Worm (Caenorhabditis elegans): ENCODE data around the gene nphp-4.

nphp-4 gene

DNA sequence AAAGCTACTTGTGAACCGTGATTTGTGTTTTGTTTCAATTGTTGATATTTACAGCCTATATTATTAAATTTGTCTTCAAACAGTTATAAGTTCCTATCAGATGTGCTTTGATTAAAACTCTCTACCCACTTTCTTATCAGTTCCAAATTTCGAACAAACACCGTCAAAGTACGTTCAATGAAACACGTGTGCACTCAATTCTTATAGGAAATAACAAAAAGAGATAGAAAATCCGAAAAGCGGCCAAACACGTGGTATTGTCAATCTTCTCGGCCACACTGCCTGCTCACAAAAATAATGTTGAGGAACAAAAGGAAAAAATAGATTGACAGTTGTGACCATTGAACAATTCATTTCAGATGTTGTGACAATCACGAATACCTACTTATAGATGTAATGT, 42.4 kb upstream of the nphp-4 start:
- TF ChIP-seq mls-2 (tag; optimal IDR thresholded peaks at IDR 0.05) (no peak), lsy-2 (tag; optimal IDR thresholded peaks at IDR 0.05) (no peak), sem-2 (GFP tag; optimal IDR thresholded peaks at IDR 0.05) (no peak), mab-5 (tag; optimal IDR thresholded peaks at IDR 0.05) (no peak), ceh-43 (GFP tag; optimal IDR thresholded peaks at IDR 0.05) (no peak), nhr-28 (tag; optimal IDR thresholded peaks at IDR 0.05) (no peak), elt-1 (tag; optimal IDR thresholded peaks at IDR 0.05; ENCODE audit: borderline replicate concordance, insufficient read depth) (no peak), tbx-8 (GFP tag; optimal IDR thresholded peaks at IDR 0.05) (no peak), ztf-11 (tag; optimal IDR thresholded peaks at IDR 0.05) (no peak), zip-8 (tag; optimal IDR thresholded peaks at IDR 0.05) (no peak), mep-1 (tag; optimal IDR thresholded peaks at IDR 0.05) (no peak), unc-120 (tag; optimal IDR thresholded peaks at IDR 0.05; ENCODE audit: poor library complexity, severe bottlenecking) (no peak), ces-1 (GFP tag; optimal IDR thresholded peaks at IDR 0.05) (no peak), pha-4 (tag; optimal IDR thresholded peaks at IDR 0.05) (no peak), nhr-237 (tag; optimal IDR thresholded peaks at IDR 0.05) (no peak), nhr-76 (tag; optimal IDR thresholded peaks at IDR 0.05) (no peak), unc-62 (GFP tag; optimal IDR thresholded peaks at IDR 0.05) (no peak), sptf-1 (tag; optimal IDR thresholded peaks at IDR 0.05) (no peak), elt-3 (tag; optimal IDR thresholded peaks at IDR 0.05) (no peak), M03D4.4 (tag; optimal IDR thresholded peaks at IDR 0.05) (no peak)

DNA sequence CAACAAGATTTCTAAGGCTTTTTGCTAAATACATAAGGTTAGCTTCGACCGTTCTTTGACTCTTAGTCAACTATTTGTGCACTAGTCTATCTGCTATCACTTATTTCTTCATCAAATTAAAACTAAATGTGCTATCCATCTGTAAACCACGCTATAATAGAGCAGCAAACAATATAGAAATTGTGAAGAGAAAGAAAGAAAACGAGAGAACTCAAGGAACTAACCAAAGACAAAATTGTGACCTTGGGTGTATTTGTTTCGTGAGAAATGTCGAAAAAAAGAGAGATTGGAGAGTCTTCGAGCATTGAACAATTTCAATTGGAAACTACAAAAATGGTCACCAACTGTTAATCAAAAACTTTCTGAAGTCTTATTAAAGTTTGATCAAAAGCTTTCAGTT, 41.6 kb upstream of the nphp-4 start:
- TF ChIP-seq ham-2 (GFP tag; optimal IDR thresholded peaks at IDR 0.05) (no peak), blmp-1 (tag; optimal IDR thresholded peaks at IDR 0.05) (no peak), nhr-28 (tag; optimal IDR thresholded peaks at IDR 0.05) (no peak), elt-3 (tag; optimal IDR thresholded peaks at IDR 0.05) (no peak), ceh-43 (GFP tag; optimal IDR thresholded peaks at IDR 0.05) (no peak), mab-5 (tag; optimal IDR thresholded peaks at IDR 0.05) (no peak), flh-1 (GFP tag; optimal IDR thresholded peaks at IDR 0.05) (no peak), mep-1 (tag; optimal IDR thresholded peaks at IDR 0.05) (no peak), hlh-1 (tag; optimal IDR thresholded peaks at IDR 0.05) (no peak), mls-2 (tag; optimal IDR thresholded peaks at IDR 0.05) (no peak), nhr-237 (tag; optimal IDR thresholded peaks at IDR 0.05) (no peak), nhr-2 (tag; optimal IDR thresholded peaks at IDR 0.05) (no peak), snpc-4 (tag; optimal IDR thresholded peaks at IDR 0.05) (no peak), ces-1 (GFP tag; optimal IDR thresholded peaks at IDR 0.05) (no peak)

DNA sequence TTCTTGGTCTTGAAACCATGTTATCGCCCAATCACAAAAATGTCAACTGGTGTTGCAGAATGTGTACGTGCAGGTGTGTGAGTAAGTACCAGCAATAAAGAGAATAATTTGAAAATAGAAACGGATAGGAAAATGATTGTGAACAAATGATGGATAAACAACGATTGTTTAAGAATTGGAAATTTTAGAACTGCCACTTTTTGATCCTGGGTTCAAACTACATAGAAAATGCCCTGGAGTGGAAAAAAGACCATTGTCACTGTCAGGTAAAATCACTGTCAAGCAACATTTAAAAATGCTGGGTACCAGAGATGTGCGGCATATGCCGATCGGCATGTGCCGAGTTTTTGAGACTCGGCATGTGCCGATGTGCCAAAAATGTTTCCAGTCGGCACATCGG, 39.7 kb upstream of the nphp-4 start:
- no peak for TF ChIP-seq ceh-39 (tag; optimal IDR thresholded peaks at IDR 0.05)
- no peak for TF ChIP-seq blmp-1 (tag; optimal IDR thresholded peaks at IDR 0.05)

DNA sequence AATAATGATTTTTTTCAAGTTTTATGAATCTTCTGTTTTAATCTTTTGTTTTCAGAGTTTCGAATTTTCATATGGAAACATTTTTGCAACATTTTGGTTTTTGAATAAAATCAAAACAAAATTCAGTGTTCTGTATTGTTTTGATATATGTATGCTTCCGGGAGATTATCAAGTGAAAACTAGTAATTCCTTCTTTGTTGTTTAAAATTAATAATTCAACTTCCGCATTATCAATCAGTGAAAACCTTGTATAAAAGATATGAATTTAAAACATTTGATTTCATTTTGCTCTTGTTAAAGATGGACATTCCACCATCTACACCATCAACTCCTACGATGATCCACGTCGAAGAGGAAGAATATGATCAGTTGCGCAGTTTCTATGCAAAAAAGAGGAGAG, 36.2 kb upstream of the nphp-4 start, which contains the start of gene sulp-5:
sulp-5 (plus strand) TSS at position 301 of the 400 bp plus-strand sequence.
- TF ChIP-seq nhr-12 (tag; optimal IDR thresholded peaks at IDR 0.05): no peak
- no peak for TF ChIP-seq drap-1 (GFP tag; optimal IDR thresholded peaks at IDR 0.05)
- no peak for TF ChIP-seq ceh-39 (tag; optimal IDR thresholded peaks at IDR 0.05)
- TF ChIP-seq unc-39 (tag; optimal IDR thresholded peaks at IDR 0.05): no peak
- no peak for TF ChIP-seq ztf-11 (tag; optimal IDR thresholded peaks at IDR 0.05)
- no peak for TF ChIP-seq unc-120 (tag; optimal IDR thresholded peaks at IDR 0.05; ENCODE audit: poor library complexity, severe bottlenecking)
- no peak for TF ChIP-seq mab-5 (tag; optimal IDR thresholded peaks at IDR 0.05)
- no peak for TF ChIP-seq pha-4 (tag; optimal IDR thresholded peaks at IDR 0.05)
- no peak for TF ChIP-seq zip-8 (tag; optimal IDR thresholded peaks at IDR 0.05)
- TF ChIP-seq ham-2 (GFP tag; optimal IDR thresholded peaks at IDR 0.05): no peak
- TF ChIP-seq elt-3 (tag; optimal IDR thresholded peaks at IDR 0.05): no peak
- TF ChIP-seq bed-3 (GFP tag; optimal IDR thresholded peaks at IDR 0.05): no peak
- no peak for TF ChIP-seq cnd-1 (tag; optimal IDR thresholded peaks at IDR 0.05)
- no peak for TF ChIP-seq ceh-83 (GFP tag; optimal IDR thresholded peaks at IDR 0.05)

DNA sequence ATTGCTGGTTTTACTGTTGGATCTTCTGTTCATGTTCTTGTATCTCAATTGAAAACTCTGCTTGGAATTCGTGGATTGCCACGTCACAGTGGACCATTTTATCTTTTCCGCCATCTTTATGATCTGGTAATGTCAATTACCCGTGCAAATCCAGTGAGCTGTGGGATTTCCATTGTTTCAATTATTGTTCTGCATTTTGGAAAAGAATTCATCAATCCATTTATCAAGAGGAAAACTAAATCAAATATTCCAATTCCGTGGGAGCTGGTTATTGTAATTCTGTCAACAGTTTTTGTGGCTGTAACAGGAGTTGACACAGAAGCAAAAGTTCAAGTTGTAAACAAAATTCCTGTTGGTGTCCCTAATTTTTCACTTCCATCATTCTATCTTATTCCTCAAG, 33.1 kb upstream of the nphp-4 start:
- TF ChIP-seq ceh-43 (GFP tag; optimal IDR thresholded peaks at IDR 0.05) (no peak), nhr-12 (tag; optimal IDR thresholded peaks at IDR 0.05) (no peak), ceh-83 (GFP tag; optimal IDR thresholded peaks at IDR 0.05) (no peak), cnd-1 (tag; optimal IDR thresholded peaks at IDR 0.05) (no peak), mep-1 (tag; optimal IDR thresholded peaks at IDR 0.05) (no peak), nhr-76 (tag; optimal IDR thresholded peaks at IDR 0.05) (no peak), ztf-11 (tag; optimal IDR thresholded peaks at IDR 0.05) (no peak), elt-3 (tag; optimal IDR thresholded peaks at IDR 0.05) (no peak), blmp-1 (tag; optimal IDR thresholded peaks at IDR 0.05) (no peak), nhr-237 (tag; optimal IDR thresholded peaks at IDR 0.05) (no peak), unc-62 (GFP tag; optimal IDR thresholded peaks at IDR 0.05) (no peak), flh-1 (GFP tag; optimal IDR thresholded peaks at IDR 0.05) (no peak), lin-32 (GFP tag; optimal IDR thresholded peaks at IDR 0.05) (no peak), ces-1 (GFP tag; optimal IDR thresholded peaks at IDR 0.05) (no peak), nhr-2 (tag; optimal IDR thresholded peaks at IDR 0.05) (no peak), bed-3 (GFP tag; optimal IDR thresholded peaks at IDR 0.05) (no peak), ham-2 (GFP tag; optimal IDR thresholded peaks at IDR 0.05) (no peak), M03D4.4 (tag; optimal IDR thresholded peaks at IDR 0.05) (no peak)
